Worm (Caenorhabditis elegans): Measurements from ENCODE around the gene F46H6.5.

DNA sequence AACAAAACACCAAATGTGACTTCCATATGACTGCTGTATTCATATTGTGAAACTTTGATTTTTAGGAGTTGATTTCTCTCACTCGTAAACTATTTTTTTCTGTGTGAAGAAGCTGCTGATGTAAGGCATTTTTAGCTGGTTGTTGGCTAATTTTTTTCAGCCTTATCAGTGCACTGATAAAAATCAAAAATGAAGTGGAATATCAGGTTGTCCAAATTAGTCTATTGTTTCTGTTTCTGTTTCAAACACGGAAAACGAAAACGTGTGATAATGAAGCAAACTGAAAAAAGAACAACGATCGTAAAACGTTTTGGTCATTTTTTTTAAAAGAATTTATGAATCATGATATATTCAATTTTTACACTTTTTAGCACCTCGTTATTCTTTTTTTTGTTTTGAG, 11.2 kb downstream of the F46H6.5 start:
- no peak for TF ChIP-seq let-526 (GFP tag; IDR thresholded peaks at IDR 0.05)
- TF ChIP-seq nfya-1 (tag; optimal IDR thresholded peaks at IDR 0.05; ENCODE audit: borderline replicate concordance, insufficient read depth) = no peak
- no peak for TF ChIP-seq ccch-3 (GFP tag; optimal IDR thresholded peaks at IDR 0.05)
- no peak for TF ChIP-seq pha-4 (tag; optimal IDR thresholded peaks at IDR 0.05)
- no peak for TF ChIP-seq zfh-2 (GFP tag; conservative IDR thresholded peaks at IDR 0.05)
- TF ChIP-seq nhr-27 (tag; optimal IDR thresholded peaks at IDR 0.05) = no peak
- no peak for TF ChIP-seq dox-1 (GFP tag; IDR thresholded peaks at IDR 0.05)
- TF ChIP-seq ekl-4 (GFP tag; IDR thresholded peaks at IDR 0.05) = no peak
- no peak for TF ChIP-seq unc-62 (GFP tag; optimal IDR thresholded peaks at IDR 0.05)
- no peak for TF ChIP-seq ztf-25 (GFP tag; IDR thresholded peaks at IDR 0.05)
- TF ChIP-seq egl-44 (GFP tag; IDR thresholded peaks at IDR 0.05) = no peak
- TF ChIP-seq ceh-79 (tag; optimal IDR thresholded peaks at IDR 0.05) = no peak
- TF ChIP-seq K11D2.4 (GFP tag; IDR thresholded peaks at IDR 0.05) = no peak
- TF ChIP-seq bed-2 (GFP tag; IDR thresholded peaks at IDR 0.05) = no peak

Measured in whole organism, young adult.